Worm (Caenorhabditis elegans) whole organism, L1 larva: ENCODE measurements around the gene hda-1.

Experiments
- ama-1 ChIP-seq: fragments of 150-350 bp; optimal IDR thresholded peaks from 2 replicates; lab custom pipeline; 2014
- elt-3 ChIP-seq, 6 experiments: fragments of 150-350 bp in 1 of 6; sonication (generic microtip); optimal IDR thresholded peaks; 2 replicates each; lab custom pipeline; 2017 to 2018; ENCODE audit warnings: missing biosample characterization in 6 of 6, missing genetic modification characterization in 6 of 6, inconsistent platforms in 1 of 6
- lir-3 ChIP-seq: sonication (generic microtip); optimal IDR thresholded peaks from 2 replicates; lab custom pipeline; 2016; ENCODE audit warnings: mild to moderate bottlenecking, missing genetic modification characterization, moderate library complexity, missing compliant biosample characterization; ENCODE audit not compliant: poor library complexity
- mdl-1 ChIP-seq, 2 experiments: fragments of 150-350 bp; optimal IDR thresholded peaks; 2 replicates each; lab custom pipeline; 2014 to 2017; ENCODE audit warnings: missing biosample characterization in 2 of 2, missing genetic modification characterization in 2 of 2, inconsistent platforms in 1 of 2
- vab-15 ChIP-seq: sonication (generic microtip); optimal IDR thresholded peaks from 2 replicates; lab custom pipeline; 2017; ENCODE audit warnings: missing genotype, mild to moderate bottlenecking, missing genetic modification characterization, missing compliant biosample characterization

DNA sequence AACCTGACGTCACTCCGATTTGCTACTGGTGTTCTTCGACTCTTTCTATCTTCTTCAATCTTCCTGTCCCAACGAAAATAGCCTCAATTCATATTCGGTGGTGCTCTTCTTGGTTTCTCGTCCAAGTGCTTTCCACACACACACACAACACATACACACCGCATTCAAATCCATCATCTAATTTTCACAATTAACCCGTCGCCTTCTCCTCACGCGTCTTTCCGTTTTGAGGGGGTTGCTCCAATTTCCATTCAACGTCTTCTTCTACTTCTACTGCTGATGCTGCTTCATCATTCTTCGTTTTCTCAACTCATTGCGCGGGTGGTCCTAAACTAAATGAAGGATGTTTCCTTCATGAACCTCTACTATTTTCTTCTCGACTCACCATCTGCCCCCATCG is 34.1 kb upstream of the hda-1 start:
- TF ChIP-seq elt-3 (tag; optimal IDR thresholded peaks at IDR 0.05; lab: Kevin White, UChicago), result no peak
- TF ChIP-seq ama-1 (lab: Kevin White, UChicago), result no peak
- TF ChIP-seq mdl-1 (tag; optimal IDR thresholded peaks at IDR 0.05; lab: Kevin White, UChicago), result no peak
- no peak for TF ChIP-seq lir-3
- TF ChIP-seq vab-15 (tag; lab: Kevin White, UChicago), result no peak
